Fruit fly (Drosophila melanogaster): ENCODE measurements around the gene CG32365.

CG32365 gene

dm6 chr3L:7935933-7936494 is 67.2 kb downstream of the CG32365 start, which contains the start of the genes syd and Srp9 (continued):
- no peak for TF ChIP-seq CG2129 (GFP tag; IDR thresholded peaks at IDR 0.05; ENCODE audit: partially characterized antibody)
- TF ChIP-seq CG31365 (tag; optimal IDR thresholded peaks at IDR 0.05), result no peak
- TF ChIP-seq slp2 (GFP tag; optimal IDR thresholded peaks at IDR 0.05), result no peak
- TF ChIP-seq sr (GFP tag; IDR thresholded peaks at IDR 0.05), result peak; percentile 38; the same call in 1 of the 3 replicates
- TF ChIP-seq CG16813 (GFP tag; IDR thresholded peaks at IDR 0.05; ENCODE audit: partially characterized antibody), result no peak
- TF ChIP-seq CG2116 (GFP tag; optimal IDR thresholded peaks at IDR 0.05), result peak; percentile 57
- peak; percentile 6 for TF ChIP-seq Lhr (GFP tag; optimal IDR thresholded peaks at IDR 0.05)
- TF ChIP-seq slbo (GFP tag; IDR thresholded peaks at IDR 0.05), result no peak
- peak; percentile 98 for TF ChIP-seq CG11560 (tag; IDR thresholded peaks at IDR 0.05)
- TF ChIP-seq phol (tag; optimal IDR thresholded peaks at IDR 0.05), result peak; percentile 17
- peak; percentile 20 for TF ChIP-seq sug (tag; optimal IDR thresholded peaks at IDR 0.05)

dm6 chr3L:7938638-7939037 is 69.8 kb downstream of the CG32365 start:
- peak; percentile 59; the same call in 1 of the 2 replicates for TF ChIP-seq Lim3 (GFP tag; IDR thresholded peaks at IDR 0.05)
- no peak for TF ChIP-seq gce (GFP tag; IDR thresholded peaks at IDR 0.05)
- TF ChIP-seq Hr78 (GFP tag; optimal IDR thresholded peaks at IDR 0.05), result peak in 1 of 2 experiments; percentile 24
- no peak for TF ChIP-seq CG16813 (GFP tag; IDR thresholded peaks at IDR 0.05; ENCODE audit: partially characterized antibody)
- TF ChIP-seq CG6254 (GFP tag; optimal IDR thresholded peaks at IDR 0.05), result peak; percentile 21
- TF ChIP-seq CG8765 (GFP tag; IDR thresholded peaks at IDR 0.05), result no peak
- TF ChIP-seq sug (tag; optimal IDR thresholded peaks at IDR 0.05), result peak; percentile 81
- TF ChIP-seq CG10543 (GFP tag; optimal IDR thresholded peaks at IDR 0.05), result peak; percentile 25
- TF ChIP-seq Atf3 (GFP tag; optimal IDR thresholded peaks at IDR 0.05), result no peak
- peak; percentile 61 for TF ChIP-seq Med (GFP tag)
- peak; percentile 49; the same call in 2 of the 3 replicates for TF ChIP-seq CG6791 (GFP tag; IDR thresholded peaks at IDR 0.05; ENCODE audit: partially characterized antibody)
- no peak for TF ChIP-seq aop (GFP tag; IDR thresholded peaks at IDR 0.05)
- TF ChIP-seq sim (GFP tag; IDR thresholded peaks at IDR 0.05), result 0 out of 2 replicates have a peak, but pooled peaks have one; percentile 23
- TF ChIP-seq Fer2 (tag; optimal IDR thresholded peaks at IDR 0.05), result no peak
- TF ChIP-seq otp (GFP tag; IDR thresholded peaks at IDR 0.05), result 0 out of 3 replicates have a peak, but pooled peaks have one; percentile 16
- TF ChIP-seq sens-2 (GFP tag; IDR thresholded peaks at IDR 0.05), result 0 out of 2 replicates have a peak, but pooled peaks have one; percentile 38
- TF ChIP-seq Kr (GFP tag; optimal IDR thresholded peaks at IDR 0.05), result no peak
- TF ChIP-seq lmd (GFP tag; IDR thresholded peaks at IDR 0.05), result no peak
- TF ChIP-seq mirr (GFP tag; optimal IDR thresholded peaks at IDR 0.05), result peak; percentile 61
- TF ChIP-seq crol (GFP tag; IDR thresholded peaks at IDR 0.05), result peak; percentile 69
- TF ChIP-seq sima (GFP tag; optimal IDR thresholded peaks at IDR 0.05), result no peak
- TF ChIP-seq CG2678 (tag; optimal IDR thresholded peaks at IDR 0.05), result peak; percentile 36
- peak; percentile 80 for TF ChIP-seq grn (GFP tag; optimal IDR thresholded peaks at IDR 0.05)
- no peak for TF ChIP-seq mam (GFP tag; optimal IDR thresholded peaks at IDR 0.05)
- TF ChIP-seq CG7786 (GFP tag; optimal IDR thresholded peaks at IDR 0.05), result no peak
- TF ChIP-seq CG4360 (GFP tag; IDR thresholded peaks at IDR 0.05), result no peak
- TF ChIP-seq sd (tag; optimal IDR thresholded peaks at IDR 0.05), result peak; percentile 67
- TF ChIP-seq run (tag; optimal IDR thresholded peaks at IDR 0.05), result peak; percentile 73
- no peak for TF ChIP-seq CG33557 (GFP tag; optimal IDR thresholded peaks at IDR 0.05)
- TF ChIP-seq CG6654 (GFP tag; optimal IDR thresholded peaks at IDR 0.05), result no peak
- TF ChIP-seq ranshi (GFP tag; IDR thresholded peaks at IDR 0.05), result no peak
- TF ChIP-seq lab (GFP tag; optimal IDR thresholded peaks at IDR 0.05), result peak; percentile 32
- no peak for TF ChIP-seq chif (GFP tag; optimal IDR thresholded peaks at IDR 0.05)
- TF ChIP-seq Nf-YC (tag; optimal IDR thresholded peaks at IDR 0.05), result peak; percentile 27
- TF ChIP-seq lola (GFP tag; optimal IDR thresholded peaks at IDR 0.05), result no peak
- TF ChIP-seq CG8944 (GFP tag; optimal IDR thresholded peaks at IDR 0.05), result no peak
- TF ChIP-seq chm (GFP tag; IDR thresholded peaks at IDR 0.05), result 0 out of 2 replicates have a peak, but pooled peaks have one; percentile 59
- no peak for TF ChIP-seq croc (GFP tag; conservative IDR thresholded peaks at IDR 0.05)
- TF ChIP-seq CG7745 (tag; optimal IDR thresholded peaks at IDR 0.05), result peak; percentile 30

All from whole organism, embryonic.